Fruit fly (Drosophila melanogaster) whole organism, prepupa: ENCODE data around the gene FoxP.

ENCODE experiments used
- CG10631 ChIP-seq: fragments of 200-800 bp; sonication (Bioruptor generic); optimal IDR thresholded peaks from 2 replicates; lab custom pipeline; 2016; ENCODE audit warnings: missing biosample characterization, missing genetic modification characterization
- CG11902 ChIP-seq: fragments of 200-800 bp; sonication (Bioruptor generic); optimal IDR thresholded peaks from 3 replicates; lab custom pipeline; 2016; ENCODE audit warnings: missing biosample characterization, missing genetic modification characterization
- CG1621 ChIP-seq: fragments of 200-800 bp; sonication (Bioruptor generic); optimal IDR thresholded peaks from 3 replicates; lab custom pipeline; 2018; ENCODE audit warnings: missing biosample characterization, mild to moderate bottlenecking, missing genetic modification characterization
- CG16779 ChIP-seq: fragments of 200-800 bp; sonication (Bioruptor generic); optimal IDR thresholded peaks from 3 replicates; lab custom pipeline; 2017; ENCODE audit warnings: missing biosample characterization, mild to moderate bottlenecking, missing genetic modification characterization
- CG3032 ChIP-seq: fragments of 200-800 bp; optimal IDR thresholded peaks from 2 replicates; lab custom pipeline; 2019; ENCODE audit warnings: missing biosample characterization, mild to moderate bottlenecking, missing genetic modification characterization, moderate library complexity
- CG34406 ChIP-seq: fragments of 200-800 bp; sonication (Bioruptor generic); optimal IDR thresholded peaks from 3 replicates; lab custom pipeline; 2016; ENCODE audit warnings: missing biosample characterization, missing genetic modification characterization
- CG3919 ChIP-seq: fragments of 200-800 bp; sonication (Bioruptor generic); optimal IDR thresholded peaks from 3 replicates; lab custom pipeline; 2016; ENCODE audit warnings: missing biosample characterization, missing genetic modification characterization
- CG4318 ChIP-seq: fragments of 200-800 bp; sonication (Bioruptor generic); optimal IDR thresholded peaks from 3 replicates; lab custom pipeline; 2017; ENCODE audit warnings: missing biosample characterization, mild to moderate bottlenecking, missing genetic modification characterization
- CG6808 ChIP-seq: fragments of 200-800 bp; sonication (Bioruptor generic); optimal IDR thresholded peaks from 3 replicates; lab custom pipeline; 2017; ENCODE audit warnings: missing biosample characterization, missing genetic modification characterization, mild to moderate bottlenecking, moderate library complexity, missing genetic modification reagents
- CG6854 ChIP-seq: fragments of 200-800 bp; sonication (Bioruptor generic); optimal IDR thresholded peaks from 2 replicates; lab custom pipeline; 2017; ENCODE audit warnings: missing biosample characterization, mild to moderate bottlenecking, missing genetic modification characterization
- CG7368 ChIP-seq: fragments of 200-800 bp; sonication (Bioruptor generic); optimal IDR thresholded peaks from 3 replicates; lab custom pipeline; 2016; ENCODE audit warnings: missing biosample characterization, missing genetic modification characterization
- CG8119 ChIP-seq: fragments of 200-800 bp; sonication (Bioruptor generic); IDR thresholded peaks from 3 replicates; pipeline ENCODE4 v1.3.6; 2022; ENCODE audit warnings: missing biosample characterization, missing genetic modification characterization
- CG8319 ChIP-seq: fragments of 200-800 bp; sonication (Bioruptor generic); optimal IDR thresholded peaks from 3 replicates; lab custom pipeline; 2016; ENCODE audit warnings: missing biosample characterization, missing genetic modification characterization
- CG9139 ChIP-seq: fragments of 200-800 bp; sonication (Bioruptor generic); optimal IDR thresholded peaks from 3 replicates; lab custom pipeline; 2017; ENCODE audit warnings: missing biosample characterization, mild to moderate bottlenecking, missing genetic modification characterization
- Eip75B ChIP-seq: fragments of 200-800 bp; sonication (Bioruptor generic); optimal IDR thresholded peaks from 3 replicates; lab custom pipeline; 2016; ENCODE audit warnings: missing biosample characterization, missing genetic modification characterization
- Eip78C ChIP-seq: fragments of 200-800 bp; sonication (Bioruptor generic); peaks from one replicate; lab custom pipeline; 2016; ENCODE audit warnings: missing biosample characterization, missing genetic modification characterization
- Ets21C ChIP-seq: fragments of 200-800 bp; sonication (Bioruptor generic); optimal IDR thresholded peaks from 3 replicates; lab custom pipeline; 2016; ENCODE audit warnings: missing biosample characterization, missing genetic modification characterization
- Ets96B ChIP-seq: fragments of 200-800 bp; optimal IDR thresholded peaks from 2 replicates; lab custom pipeline; 2019; ENCODE audit warnings: missing biosample characterization, mild to moderate bottlenecking, missing genetic modification characterization, moderate library complexity
- Hr4 ChIP-seq: fragments of 200-800 bp; sonication (Bioruptor generic); optimal IDR thresholded peaks from 3 replicates; lab custom pipeline; 2016; ENCODE audit warnings: missing biosample characterization, missing genetic modification characterization
- Lpt ChIP-seq: fragments of 200-800 bp; sonication (Bioruptor generic); optimal IDR thresholded peaks from 3 replicates; lab custom pipeline; 2016; ENCODE audit warnings: missing biosample characterization, missing genetic modification characterization
- Met ChIP-seq: fragments of 200-800 bp; sonication (Bioruptor generic); optimal IDR thresholded peaks from 3 replicates; lab custom pipeline; 2016; ENCODE audit warnings: missing biosample characterization, missing genetic modification characterization
- OdsH ChIP-seq: fragments of 200-800 bp; sonication (Bioruptor generic); optimal IDR thresholded peaks from 3 replicates; lab custom pipeline; 2016; ENCODE audit warnings: missing biosample characterization, missing genetic modification characterization
- Smox ChIP-seq: fragments of 200-800 bp; sonication (Bioruptor generic); optimal IDR thresholded peaks from 3 replicates; lab custom pipeline; 2016; ENCODE audit warnings: missing biosample characterization, missing genetic modification characterization
- Sox14 ChIP-seq: fragments of 200-800 bp; sonication (Bioruptor generic); optimal IDR thresholded peaks from 3 replicates; lab custom pipeline; 2016; ENCODE audit warnings: missing biosample characterization, missing genetic modification characterization
- Sox15 ChIP-seq: fragments of 200-800 bp; sonication (Bioruptor generic); optimal IDR thresholded peaks from 3 replicates; lab custom pipeline; 2016; ENCODE audit warnings: missing biosample characterization, missing genetic modification characterization
- achi ChIP-seq: fragments of 200-800 bp; sonication (Bioruptor generic); optimal IDR thresholded peaks from 3 replicates; lab custom pipeline; 2016; ENCODE audit warnings: missing biosample characterization, missing genetic modification characterization
- dac ChIP-seq: fragments of 200-800 bp; sonication (Bioruptor generic); optimal IDR thresholded peaks from 2 replicates; lab custom pipeline; 2017; ENCODE audit warnings: missing biosample characterization, mild to moderate bottlenecking, missing genetic modification characterization
- dsx ChIP-seq: fragments of 200-800 bp; optimal IDR thresholded peaks from 3 replicates; lab custom pipeline; 2019; ENCODE audit warnings: missing biosample characterization, mild to moderate bottlenecking, missing genetic modification characterization, moderate library complexity; ENCODE audit not compliant: poor library complexity, severe bottlenecking
- eg ChIP-seq: fragments of 200-800 bp; sonication (Bioruptor generic); IDR thresholded peaks from 3 replicates; pipeline ENCODE4 v1.3.6; 2022; ENCODE audit warnings: missing biosample characterization, missing genetic modification characterization
- fd59A ChIP-seq: fragments of 200-800 bp; sonication (Bioruptor generic); optimal IDR thresholded peaks from 2 replicates; lab custom pipeline; 2017; ENCODE audit warnings: missing biosample characterization, mild to moderate bottlenecking, missing genetic modification characterization, missing genetic modification reagents
- lz ChIP-seq: fragments of 200-800 bp; sonication (Bioruptor generic); optimal IDR thresholded peaks from 3 replicates; lab custom pipeline; 2016; ENCODE audit warnings: missing biosample characterization, missing genetic modification characterization
- pdm3 ChIP-seq: fragments of 200-800 bp; sonication (Bioruptor generic); optimal IDR thresholded peaks from 3 replicates; lab custom pipeline; 2016; ENCODE audit warnings: missing biosample characterization, missing genetic modification characterization
- topi ChIP-seq: fragments of 200-800 bp; sonication (Bioruptor generic); optimal IDR thresholded peaks from 3 replicates; lab custom pipeline; 2016; ENCODE audit warnings: missing biosample characterization, missing genetic modification characterization
- vri ChIP-seq: fragments of 200-800 bp; sonication (Bioruptor generic); optimal IDR thresholded peaks from 3 replicates; lab custom pipeline; 2016; ENCODE audit warnings: missing biosample characterization, mild to moderate bottlenecking, missing genetic modification characterization

The FoxP gene

dm6 chr3R:9747272-9747874 lies 16.7 kb upstream of the FoxP start, which contains the start of gene CG12948 (continued):
- TF ChIP-seq CG4318 (GFP tag; lab: Kevin White, UChicago) (no peak), CG34406 (GFP tag; lab: Kevin White, UChicago) (no peak), CG3032 (peak; percentile 64), OdsH (GFP tag; lab: Kevin White, UChicago) (no peak), pdm3 (GFP tag; lab: Kevin White, UChicago) (no peak), Sox14 (GFP tag; lab: Kevin White, UChicago) (no peak), Smox (GFP tag; lab: Kevin White, UChicago) (no peak), Hr4 (no peak), Sox15 (GFP tag; lab: Kevin White, UChicago) (no peak), dsx (GFP tag; lab: Kevin White, UChicago) (no peak), CG8119 (GFP tag; lab: Robert Waterston, UW) (peak; percentile 48; the same call in 1 of the 3 replicates)

DNA sequence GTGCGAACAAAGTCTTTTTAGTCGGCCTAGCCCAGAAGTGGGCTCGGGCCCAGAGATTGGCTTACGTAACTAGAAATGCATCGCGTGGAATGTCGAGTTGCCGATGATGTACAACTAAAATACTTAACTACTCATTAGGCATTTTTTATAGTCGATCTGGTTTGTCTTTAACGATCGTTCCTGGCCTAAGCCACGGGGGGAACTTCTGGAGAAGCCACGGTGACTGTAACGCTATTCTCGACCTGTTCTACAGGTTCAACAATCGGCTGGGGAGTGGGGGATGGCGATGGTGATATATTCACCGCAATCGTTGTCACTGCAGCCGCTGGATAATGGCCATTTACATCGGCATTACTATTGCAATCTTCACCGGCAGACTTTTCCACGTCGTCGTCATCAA lies 15.6 kb upstream of the FoxP start, which contains the start of gene CG34409:
CG34409 (minus strand) TSS at position 101 of the 400 bp plus-strand sequence.
- TF ChIP-seq Ets96B (tag; lab: Kevin White, UChicago) (no peak), Eip78C (peak; percentile 19)

- TF ChIP-seq CG9139 (GFP tag; lab: Kevin White, UChicago) (no peak), Met (GFP tag; lab: Kevin White, UChicago) (no peak), CG7368 (GFP tag; lab: Kevin White, UChicago) (no peak), CG1621 (tag; lab: Kevin White, UChicago) (no peak), CG3919 (GFP tag; lab: Kevin White, UChicago) (no peak), fd59A (no peak), Ets96B (tag; lab: Kevin White, UChicago) (no peak), dac (GFP tag; lab: Kevin White, UChicago) (no peak), CG11902 (no peak), CG16779 (tag; lab: Kevin White, UChicago) (no peak), CG10631 (no peak), Sox15 (GFP tag; lab: Kevin White, UChicago) (no peak), CG6854 (GFP tag; lab: Kevin White, UChicago) (no peak), CG6808 (no peak), lz (GFP tag; lab: Kevin White, UChicago) (no peak)
These were observed 14.8 kb upstream of the FoxP start for dm6 chr3R:9745442-9745841.

DNA sequence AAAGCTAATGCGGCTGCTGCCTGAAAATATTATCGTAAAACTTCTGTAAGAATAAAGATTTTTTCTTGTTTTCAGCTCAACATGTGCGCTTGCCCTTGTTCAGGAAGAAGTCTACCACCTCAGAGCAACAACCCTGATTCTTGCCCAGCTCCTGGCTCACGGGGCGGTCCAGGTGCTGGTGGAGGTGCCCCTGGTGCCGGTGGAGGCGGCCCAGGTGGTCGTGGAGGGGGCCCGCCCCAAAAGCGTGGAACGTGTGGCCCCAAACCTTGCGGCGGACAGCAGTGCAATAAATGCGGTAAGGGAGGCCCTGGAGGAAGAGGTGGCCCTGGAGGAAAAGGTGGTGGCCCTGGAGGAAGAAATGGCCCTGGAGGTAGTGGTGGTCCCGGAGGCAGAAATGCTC lies 13.3 kb upstream of the FoxP start:
- no peak for TF ChIP-seq Ets96B (tag; lab: Kevin White, UChicago)
- TF ChIP-seq eg (GFP tag; lab: Robert Waterston, UW) = no peak
- no peak for TF ChIP-seq CG7368 (GFP tag; lab: Kevin White, UChicago)
- no peak for TF ChIP-seq CG8319 (GFP tag; lab: Kevin White, UChicago)
- TF ChIP-seq lz (GFP tag; lab: Kevin White, UChicago) = no peak
- no peak for TF ChIP-seq achi (GFP tag; lab: Kevin White, UChicago)
- TF ChIP-seq CG1621 (tag; lab: Kevin White, UChicago) = no peak
- no peak for TF ChIP-seq Lpt (GFP tag; lab: Kevin White, UChicago)
- TF ChIP-seq CG11902 = no peak
- TF ChIP-seq Eip75B (GFP tag; lab: Kevin White, UChicago) = no peak
- no peak for TF ChIP-seq Ets21C (GFP tag; lab: Kevin White, UChicago)
- TF ChIP-seq CG3032 = no peak
- TF ChIP-seq, all 60 proteins: peak for 0

dm6 chr3R:9743217-9743616 lies 12.5 kb upstream of the FoxP start, which contains the start of gene CG31415:
CG31415 (plus strand) TSS chr3R:9743517.
- TF ChIP-seq topi (GFP tag; lab: Kevin White, UChicago) = no peak
- TF ChIP-seq CG1621 (tag; lab: Kevin White, UChicago) = no peak
- no peak for TF ChIP-seq vri
- TF ChIP-seq Sox15 (GFP tag; lab: Kevin White, UChicago) = no peak
